Fruit fly (Drosophila melanogaster) whole organism, prepupa: ENCODE measurements around the gene RecQ4.

Source experiments
- CG10631 ChIP-seq: fragments of 200-800 bp; sonication (Bioruptor generic); optimal IDR thresholded peaks from 2 replicates; lab custom pipeline; 2016; ENCODE audit warnings: missing biosample characterization, missing genetic modification characterization
- CG10669 ChIP-seq: fragments of 200-800 bp; sonication (Bioruptor generic); optimal IDR thresholded peaks from 3 replicates; lab custom pipeline; 2018; ENCODE audit warnings: missing biosample characterization, mild to moderate bottlenecking, missing genetic modification characterization, moderate library complexity
- CG11762 ChIP-seq: fragments of 200-800 bp; sonication (Bioruptor generic); optimal IDR thresholded peaks from 3 replicates; lab custom pipeline; 2016; ENCODE audit warnings: missing biosample characterization, missing genetic modification characterization; ENCODE audit not compliant: insufficient read depth
- CG11902 ChIP-seq: fragments of 200-800 bp; sonication (Bioruptor generic); optimal IDR thresholded peaks from 3 replicates; lab custom pipeline; 2016; ENCODE audit warnings: missing biosample characterization, missing genetic modification characterization
- CG15336 ChIP-seq: fragments of 200-800 bp; sonication (Bioruptor generic); IDR thresholded peaks from 2 replicates; pipeline ENCODE4 v1.3.6; 2022; ENCODE audit warnings: missing biosample characterization, missing genetic modification characterization
- CG1621 ChIP-seq: fragments of 200-800 bp; sonication (Bioruptor generic); optimal IDR thresholded peaks from 3 replicates; lab custom pipeline; 2018; ENCODE audit warnings: missing biosample characterization, mild to moderate bottlenecking, missing genetic modification characterization
- CG16779 ChIP-seq: fragments of 200-800 bp; sonication (Bioruptor generic); optimal IDR thresholded peaks from 3 replicates; lab custom pipeline; 2017; ENCODE audit warnings: missing biosample characterization, mild to moderate bottlenecking, missing genetic modification characterization
- CG3032 ChIP-seq: fragments of 200-800 bp; optimal IDR thresholded peaks from 2 replicates; lab custom pipeline; 2019; ENCODE audit warnings: missing biosample characterization, mild to moderate bottlenecking, missing genetic modification characterization, moderate library complexity
- CG32006 ChIP-seq: fragments of 200-800 bp; sonication (Bioruptor generic); optimal IDR thresholded peaks from 3 replicates; lab custom pipeline; 2017; ENCODE audit warnings: missing biosample characterization, mild to moderate bottlenecking, missing genetic modification characterization
- CG34406 ChIP-seq: fragments of 200-800 bp; sonication (Bioruptor generic); optimal IDR thresholded peaks from 3 replicates; lab custom pipeline; 2016; ENCODE audit warnings: missing biosample characterization, missing genetic modification characterization
- CG3919 ChIP-seq: fragments of 200-800 bp; sonication (Bioruptor generic); optimal IDR thresholded peaks from 3 replicates; lab custom pipeline; 2016; ENCODE audit warnings: missing biosample characterization, missing genetic modification characterization
- CG6163 ChIP-seq: fragments of 200-800 bp; sonication (Bioruptor generic); IDR thresholded peaks from 3 replicates; pipeline ENCODE4 v1.3.6; 2022; ENCODE audit warnings: missing biosample characterization, missing genetic modification characterization
- CG6276 ChIP-seq: fragments of 200-800 bp; sonication (Bioruptor generic); optimal IDR thresholded peaks from 2 replicates; lab custom pipeline; 2017; ENCODE audit warnings: missing biosample characterization, mild to moderate bottlenecking, missing genetic modification characterization
- CG6808 ChIP-seq: fragments of 200-800 bp; sonication (Bioruptor generic); optimal IDR thresholded peaks from 3 replicates; lab custom pipeline; 2017; ENCODE audit warnings: missing biosample characterization, missing genetic modification characterization, mild to moderate bottlenecking, moderate library complexity, missing genetic modification reagents
- CG6854 ChIP-seq: fragments of 200-800 bp; sonication (Bioruptor generic); optimal IDR thresholded peaks from 2 replicates; lab custom pipeline; 2017; ENCODE audit warnings: missing biosample characterization, mild to moderate bottlenecking, missing genetic modification characterization
- CG7368 ChIP-seq: fragments of 200-800 bp; sonication (Bioruptor generic); optimal IDR thresholded peaks from 3 replicates; lab custom pipeline; 2016; ENCODE audit warnings: missing biosample characterization, missing genetic modification characterization
- CG8119 ChIP-seq: fragments of 200-800 bp; sonication (Bioruptor generic); IDR thresholded peaks from 3 replicates; pipeline ENCODE4 v1.3.6; 2022; ENCODE audit warnings: missing biosample characterization, missing genetic modification characterization
- CG8632 ChIP-seq: fragments of 200-800 bp; sonication (Bioruptor generic); optimal IDR thresholded peaks from 3 replicates; lab custom pipeline; 2016; ENCODE audit warnings: missing biosample characterization, missing genetic modification characterization
- CG9139 ChIP-seq: fragments of 200-800 bp; sonication (Bioruptor generic); optimal IDR thresholded peaks from 3 replicates; lab custom pipeline; 2017; ENCODE audit warnings: missing biosample characterization, mild to moderate bottlenecking, missing genetic modification characterization
- Eip78C ChIP-seq: fragments of 200-800 bp; sonication (Bioruptor generic); peaks from one replicate; lab custom pipeline; 2016; ENCODE audit warnings: missing biosample characterization, missing genetic modification characterization
- Ets96B ChIP-seq: fragments of 200-800 bp; optimal IDR thresholded peaks from 2 replicates; lab custom pipeline; 2019; ENCODE audit warnings: missing biosample characterization, mild to moderate bottlenecking, missing genetic modification characterization, moderate library complexity
- Gug ChIP-seq: fragments of 200-800 bp; sonication (Bioruptor generic); IDR thresholded peaks from 2 replicates; pipeline ENCODE4 v1.3.6; 2022; ENCODE audit warnings: missing biosample characterization, missing genetic modification characterization
- Hr38 ChIP-seq: sonication (Bioruptor generic); optimal IDR thresholded peaks from 2 replicates; lab custom pipeline; 2016; ENCODE audit warnings: missing biosample characterization, missing genetic modification characterization
- Hr39 ChIP-seq: fragments of 200-800 bp; sonication (Bioruptor generic); optimal IDR thresholded peaks from 2 replicates; lab custom pipeline; 2016; ENCODE audit warnings: missing biosample characterization, missing genetic modification characterization
- Hr4 ChIP-seq: fragments of 200-800 bp; sonication (Bioruptor generic); optimal IDR thresholded peaks from 3 replicates; lab custom pipeline; 2016; ENCODE audit warnings: missing biosample characterization, missing genetic modification characterization
- Lpt ChIP-seq: fragments of 200-800 bp; sonication (Bioruptor generic); optimal IDR thresholded peaks from 3 replicates; lab custom pipeline; 2016; ENCODE audit warnings: missing biosample characterization, missing genetic modification characterization
- Met ChIP-seq: fragments of 200-800 bp; sonication (Bioruptor generic); optimal IDR thresholded peaks from 3 replicates; lab custom pipeline; 2016; ENCODE audit warnings: missing biosample characterization, missing genetic modification characterization
- Sox102F ChIP-seq: fragments of 200-800 bp; sonication (Bioruptor generic); optimal IDR thresholded peaks from 2 replicates; lab custom pipeline; 2016; ENCODE audit warnings: missing biosample characterization, mild to moderate bottlenecking, missing genetic modification characterization
- achi ChIP-seq: fragments of 200-800 bp; sonication (Bioruptor generic); optimal IDR thresholded peaks from 3 replicates; lab custom pipeline; 2016; ENCODE audit warnings: missing biosample characterization, missing genetic modification characterization
- cyc ChIP-seq: fragments of 200-800 bp; sonication (Bioruptor generic); optimal IDR thresholded peaks from 3 replicates; lab custom pipeline; 2016; ENCODE audit warnings: missing biosample characterization, missing genetic modification characterization
- dac ChIP-seq: fragments of 200-800 bp; sonication (Bioruptor generic); optimal IDR thresholded peaks from 2 replicates; lab custom pipeline; 2017; ENCODE audit warnings: missing biosample characterization, mild to moderate bottlenecking, missing genetic modification characterization
- dsx ChIP-seq: fragments of 200-800 bp; optimal IDR thresholded peaks from 3 replicates; lab custom pipeline; 2019; ENCODE audit warnings: missing biosample characterization, mild to moderate bottlenecking, missing genetic modification characterization, moderate library complexity; ENCODE audit not compliant: poor library complexity, severe bottlenecking
- eg ChIP-seq: fragments of 200-800 bp; sonication (Bioruptor generic); IDR thresholded peaks from 3 replicates; pipeline ENCODE4 v1.3.6; 2022; ENCODE audit warnings: missing biosample characterization, missing genetic modification characterization
- esn ChIP-seq: fragments of 200-800 bp; sonication (Bioruptor generic); optimal IDR thresholded peaks from 2 replicates; lab custom pipeline; 2016; ENCODE audit warnings: missing biosample characterization, mild to moderate bottlenecking, missing genetic modification characterization, moderate library complexity
- fd59A ChIP-seq: fragments of 200-800 bp; sonication (Bioruptor generic); optimal IDR thresholded peaks from 2 replicates; lab custom pipeline; 2017; ENCODE audit warnings: missing biosample characterization, mild to moderate bottlenecking, missing genetic modification characterization, missing genetic modification reagents
- fd85E ChIP-seq: fragments of 200-800 bp; sonication (Bioruptor generic); optimal IDR thresholded peaks from 3 replicates; lab custom pipeline; 2016; ENCODE audit warnings: missing biosample characterization, missing genetic modification characterization
- fkh ChIP-seq: fragments of 200-800 bp; sonication (Bioruptor generic); optimal IDR thresholded peaks from 3 replicates; lab custom pipeline; 2017; ENCODE audit warnings: missing biosample characterization, mild to moderate bottlenecking, missing genetic modification characterization, moderate library complexity
- lz ChIP-seq: fragments of 200-800 bp; sonication (Bioruptor generic); optimal IDR thresholded peaks from 3 replicates; lab custom pipeline; 2016; ENCODE audit warnings: missing biosample characterization, missing genetic modification characterization
- net ChIP-seq: fragments of 200-800 bp; sonication (Bioruptor generic); optimal IDR thresholded peaks from 3 replicates; lab custom pipeline; 2016; ENCODE audit warnings: missing biosample characterization, missing genetic modification characterization
- pdm3 ChIP-seq: fragments of 200-800 bp; sonication (Bioruptor generic); optimal IDR thresholded peaks from 3 replicates; lab custom pipeline; 2016; ENCODE audit warnings: missing biosample characterization, missing genetic modification characterization
- spab ChIP-seq: fragments of 200-800 bp; sonication (Bioruptor generic); optimal IDR thresholded peaks from 2 replicates; lab custom pipeline; 2017; ENCODE audit warnings: missing biosample characterization, mild to moderate bottlenecking, missing genetic modification characterization, missing genetic modification reagents

Gene RecQ4

dm6 chr3L:8185263-8186227 is 9.8 kb upstream of the RecQ4 start (continued):
- peak; percentile 44 for TF ChIP-seq CG1621 (tag; lab: Kevin White, UChicago)
- TF ChIP-seq Hr38 (GFP tag; lab: Kevin White, UChicago) = no peak
- peak; percentile 50 for TF ChIP-seq CG8119 (GFP tag; lab: Robert Waterston, UW)
- TF ChIP-seq achi (GFP tag; lab: Kevin White, UChicago) = peak; percentile 60
- peak; percentile 14 for TF ChIP-seq dac (GFP tag; lab: Kevin White, UChicago)
- no peak for TF ChIP-seq Met
- TF ChIP-seq CG3032 = peak; percentile 46
- peak; percentile 64 for TF ChIP-seq Gug (GFP tag; lab: Robert Waterston, UW)
- peak; percentile 61; the same call in 2 of the 3 replicates for TF ChIP-seq eg
- peak; percentile 75 for TF ChIP-seq CG32006 (GFP tag; lab: Kevin White, UChicago)
- TF ChIP-seq esn (GFP tag; lab: Kevin White, UChicago) = peak; percentile 53
- TF ChIP-seq CG34406 (GFP tag; lab: Kevin White, UChicago) = peak; percentile 25
- peak; percentile 52 for TF ChIP-seq Hr39
- TF ChIP-seq CG6808 (GFP tag; lab: Kevin White, UChicago) = peak; percentile 45
- TF ChIP-seq fkh (GFP tag; lab: Kevin White, UChicago) = peak; percentile 74
- TF ChIP-seq CG11762 (GFP tag; lab: Kevin White, UChicago) = peak; percentile 57
- TF ChIP-seq CG15336 (GFP tag; lab: Robert Waterston, UW) = 0 out of 2 replicates have a peak, but pooled peaks have one; percentile 55
- TF ChIP-seq CG10669 = peak; percentile 67
- TF ChIP-seq fd59A (GFP tag; lab: Kevin White, UChicago) = peak; percentile 49
- TF ChIP-seq cyc (GFP tag; lab: Kevin White, UChicago) = peak; percentile 31
- TF ChIP-seq net (GFP tag; lab: Kevin White, UChicago) = peak; percentile 55
- peak; percentile 53 for TF ChIP-seq spab (GFP tag; lab: Kevin White, UChicago)

dm6 chr3L:8180464-8181137 is 4.8 kb upstream of the RecQ4 start, which contains the start of the genes mthl7 and Uxs:
Gene mthl7, minus strand, starts transcription at chr3L:8180514.
Gene Uxs, plus strand, starts transcription at chr3L:8180923.
- TF ChIP-seq spab (GFP tag; lab: Kevin White, UChicago) (no peak), CG7368 (GFP tag; lab: Kevin White, UChicago) (no peak), CG6276 (no peak), CG6854 (GFP tag; lab: Kevin White, UChicago) (peak; percentile 56), CG8632 (GFP tag; lab: Kevin White, UChicago) (no peak), CG10631 (GFP tag; lab: Kevin White, UChicago) (no peak), achi (GFP tag; lab: Kevin White, UChicago) (no peak), fkh (GFP tag; lab: Kevin White, UChicago) (peak; percentile 65), fd85E (GFP tag; lab: Kevin White, UChicago) (no peak), CG1621 (tag; lab: Kevin White, UChicago) (no peak), CG3919 (GFP tag; lab: Kevin White, UChicago) (no peak), lz (GFP tag; lab: Kevin White, UChicago) (no peak), Eip78C (GFP tag; lab: Kevin White, UChicago) (peak; percentile 34), CG11902 (GFP tag; lab: Kevin White, UChicago) (no peak)

dm6 chr3L:8177795-8178564 is 2.2 kb upstream of the RecQ4 start, which contains the start of gene Nmt:
Gene Nmt, minus strand, starts transcription at chr3L:8178429.
- TF ChIP-seq CG6276 = no peak
- no peak for TF ChIP-seq Lpt (GFP tag; lab: Kevin White, UChicago)
- TF ChIP-seq CG11762 (GFP tag; lab: Kevin White, UChicago) = no peak
- no peak for TF ChIP-seq fd59A (GFP tag; lab: Kevin White, UChicago)
- no peak for TF ChIP-seq Ets96B (tag; lab: Kevin White, UChicago)
- TF ChIP-seq CG6163 (GFP tag; lab: Robert Waterston, UW) = peak; percentile 58; the same call in 1 of the 3 replicates
- no peak for TF ChIP-seq CG11902 (GFP tag; lab: Kevin White, UChicago)
- TF ChIP-seq pdm3 (GFP tag; lab: Kevin White, UChicago) = no peak
- no peak for TF ChIP-seq Hr4 (GFP tag; lab: Kevin White, UChicago)
- TF ChIP-seq dsx (GFP tag; lab: Kevin White, UChicago) = no peak
- peak; percentile 42 for TF ChIP-seq Hr39
- TF ChIP-seq CG16779 (tag; lab: Kevin White, UChicago) = no peak
- no peak for TF ChIP-seq Sox102F
- peak; percentile 52; the same call in 2 of the 3 replicates for TF ChIP-seq CG8119 (GFP tag; lab: Robert Waterston, UW)
- no peak for TF ChIP-seq CG9139 (GFP tag; lab: Kevin White, UChicago)
- TF ChIP-seq Hr38 (GFP tag; lab: Kevin White, UChicago) = no peak
- TF ChIP-seq Eip78C (GFP tag; lab: Kevin White, UChicago) = peak; percentile 33
